Worm (Caenorhabditis elegans) whole organism, young adult: ENCODE data around the gene F49H12.7.

Experiments
- Y67H2A.10 ChIP-seq: fragments of 200-800 bp; sonication (Bioruptor generic); conservative IDR thresholded peaks from 2 replicates; pipeline ENCODE4 v1.3.6; 2022; ENCODE audit warnings: missing genetic modification reagents, missing genetic modification characterization, missing compliant biosample characterization
- chd-7 ChIP-seq: sonication (generic microtip); optimal IDR thresholded peaks from 2 replicates; lab custom pipeline; 2016; ENCODE audit warnings: mild to moderate bottlenecking, missing genetic modification characterization, moderate library complexity, missing compliant biosample characterization
- die-1 ChIP-seq: sonication (generic microtip); optimal IDR thresholded peaks from 2 replicates; lab custom pipeline; 2016; ENCODE audit warnings: missing genotype, mild to moderate bottlenecking, missing genetic modification characterization, missing compliant biosample characterization
- hsf-1 ChIP-seq: fragments of 200-800 bp; sonication (Bioruptor generic); IDR thresholded peaks from 2 replicates; pipeline ENCODE4 v1.3.6; 2022; ENCODE audit warnings: missing genetic modification reagents, missing genetic modification characterization, missing compliant biosample characterization
- madf-3 ChIP-seq: fragments of 200-800 bp; sonication (Bioruptor generic); IDR thresholded peaks from 2 replicates; pipeline ENCODE4 v1.3.6; 2022; ENCODE audit warnings: missing genetic modification reagents, missing genetic modification characterization, missing compliant biosample characterization
- madf-8 ChIP-seq: fragments of 200-800 bp; sonication (Bioruptor generic); conservative IDR thresholded peaks from 2 replicates; pipeline ENCODE4 v1.3.6; 2022; ENCODE audit warnings: missing genetic modification reagents, missing genetic modification characterization, missing compliant biosample characterization
- mes-4 ChIP-seq: sonication (generic microtip); optimal IDR thresholded peaks from 2 replicates; lab custom pipeline; 2016; ENCODE audit warnings: missing genotype, missing genetic modification characterization, missing compliant biosample characterization
- nfya-1 ChIP-seq: sonication (generic microtip); optimal IDR thresholded peaks from 2 replicates; lab custom pipeline; 2017; ENCODE audit warnings: antibody characterized with exemption, missing compliant biosample characterization, missing genetic modification characterization, borderline replicate concordance; ENCODE audit not compliant: insufficient read depth
- nhr-27 ChIP-seq: fragments of 200-800 bp; sonication (Bioruptor generic); optimal IDR thresholded peaks from 2 replicates; lab custom pipeline; 2018; ENCODE audit warnings: mild to moderate bottlenecking, missing genetic modification characterization, moderate library complexity, missing compliant biosample characterization
- rcor-1 ChIP-seq: fragments of 200-800 bp; sonication (Bioruptor generic); IDR thresholded peaks from 2 replicates; pipeline ENCODE4 v1.3.6; 2022; ENCODE audit warnings: missing genetic modification reagents, missing genetic modification characterization, missing compliant biosample characterization
- unc-62 ChIP-seq: fragments of 150-350 bp; optimal IDR thresholded peaks from 2 replicates; lab custom pipeline; 2014; ENCODE audit warnings: missing biosample characterization, missing genetic modification reagents, missing genetic modification characterization
- xnd-1 ChIP-seq: sonication (generic microtip); optimal IDR thresholded peaks from 2 replicates; lab custom pipeline; 2016; ENCODE audit warnings: missing genotype, missing genetic modification reagents, missing genetic modification characterization, missing compliant biosample characterization

Gene F49H12.7

DNA sequence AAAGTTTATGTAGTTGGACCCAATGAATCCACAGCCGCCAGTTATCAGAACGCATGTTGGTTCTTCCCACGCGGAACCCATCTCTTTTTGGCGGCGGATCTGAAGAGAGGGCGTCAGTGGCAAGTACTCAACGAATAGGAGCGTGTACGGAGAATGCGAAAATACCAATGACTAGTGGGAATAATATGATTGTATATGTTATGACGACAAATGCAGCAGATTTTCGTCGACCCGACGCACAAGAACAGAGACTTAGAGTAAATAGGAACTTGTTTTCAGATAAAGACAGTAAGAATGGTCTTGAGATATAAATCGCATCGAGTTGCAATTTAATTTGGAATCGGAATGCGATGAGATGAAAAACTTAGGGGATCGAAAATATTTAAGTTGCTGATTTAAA is 48.2 kb downstream of the F49H12.7 start, which contains the start of gene bus-5:
Gene bus-5 (minus strand): TSS at position 101 of the 400 bp plus-strand sequence.
- TF ChIP-seq chd-7 (no peak), madf-8 (no peak), nhr-27 (tag; lab: Kevin White, UChicago) (no peak), Y67H2A.10 (GFP tag; lab: Robert Waterston, UW) (no peak), nfya-1 (no peak), xnd-1 (tag; lab: Kevin White, UChicago) (no peak)
- TF ChIP-seq, all 124 proteins: peak for 0

DNA sequence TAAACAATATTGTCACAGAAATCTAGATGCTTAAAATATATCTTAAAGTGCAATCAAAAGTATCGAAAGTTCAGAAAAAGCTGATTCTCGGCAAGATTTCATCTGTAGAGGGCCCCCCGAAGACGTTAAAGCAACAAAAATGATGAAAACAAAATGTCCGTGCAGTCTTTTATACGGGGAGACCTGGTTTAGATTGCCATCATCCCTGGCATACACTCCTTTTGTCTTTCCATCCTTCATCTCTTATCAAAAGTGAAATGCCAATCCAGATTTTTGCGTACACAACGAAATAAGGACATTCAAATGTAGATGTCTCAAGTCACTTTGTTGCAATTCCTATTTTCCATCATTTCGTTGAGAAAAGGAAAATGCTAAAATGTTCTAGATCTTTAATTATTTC is 49.3 kb downstream of the F49H12.7 start:
- TF ChIP-seq die-1 (no peak), rcor-1 (GFP tag; lab: Robert Waterston, UW) (no peak), hsf-1 (no peak), madf-3 (GFP tag; lab: Robert Waterston, UW) (no peak), Y67H2A.10 (GFP tag; lab: Robert Waterston, UW) (no peak), mes-4 (tag; lab: Kevin White, UChicago) (no peak), unc-62 (no peak)
